Worm (Caenorhabditis elegans): ENCODE results near the gene qdpr-1.

- no peak for TF ChIP-seq ama-1 (optimal IDR thresholded peaks at IDR 0.05)
- TF ChIP-seq F13H6.1 (tag; optimal IDR thresholded peaks at IDR 0.05): no peak
- TF ChIP-seq hlh-8 (tag; optimal IDR thresholded peaks at IDR 0.05): no peak
- no peak for TF ChIP-seq C38D4.7 (GFP tag; optimal IDR thresholded peaks at IDR 0.05)
- no peak for TF ChIP-seq pqm-1 (tag; optimal IDR thresholded peaks at IDR 0.05)
- TF ChIP-seq T23F11.4 (GFP tag; optimal IDR thresholded peaks at IDR 0.05): no peak
- TF ChIP-seq madf-2 (tag; optimal IDR thresholded peaks at IDR 0.05): no peak
Measured at ce11 chrIII:13423414-13423813, 29.7 kb downstream of the qdpr-1 start, which contains the start of gene exo-1.
